Worm (Caenorhabditis elegans) whole organism, L4 larva: ENCODE results near the gene ZK228.3.

Experiments used
- Y105C5A.15 ChIP-seq: fragments of 200-800 bp; sonication (Bioruptor generic); IDR thresholded peaks from 2 replicates; pipeline ENCODE4 v1.3.6; 2022; ENCODE audit warnings: missing genetic modification characterization, missing compliant biosample characterization
- ctbp-1 ChIP-seq: fragments of 200-800 bp; sonication (Bioruptor generic); IDR thresholded peaks from 2 replicates; pipeline ENCODE4 v1.3.6; 2022; ENCODE audit warnings: missing genetic modification reagents, missing genetic modification characterization, missing compliant biosample characterization
- dmd-9 ChIP-seq: fragments of 200-800 bp; sonication (Bioruptor generic); IDR thresholded peaks from 2 replicates; pipeline ENCODE4 v1.3.6; 2022; ENCODE audit warnings: missing genetic modification reagents, missing genetic modification characterization, missing compliant biosample characterization
- hif-1 ChIP-seq, 2 experiments: sonication (generic microtip); optimal IDR thresholded peaks; 2 replicates each; lab custom pipeline; 2016 to 2017; ENCODE audit warnings: missing compliant biosample characterization in 2 of 2, missing genetic modification characterization in 2 of 2, missing genetic modification reagents in 2 of 2, missing genotype in 2 of 2, mild to moderate bottlenecking in 1 of 2
- jun-1 ChIP-seq: fragments of 150-350 bp; optimal IDR thresholded peaks from 2 replicates; lab custom pipeline; 2014; ENCODE audit warnings: missing biosample characterization, missing genetic modification reagents, missing genetic modification characterization
- lim-7 ChIP-seq: fragments of 200-800 bp; sonication (Bioruptor generic); IDR thresholded peaks from 2 replicates; pipeline ENCODE4 v1.3.6; 2022; ENCODE audit warnings: missing genetic modification characterization, missing compliant biosample characterization
- madf-5 ChIP-seq, 2 experiments: fragments of 200-800 bp; sonication (Bioruptor generic); IDR thresholded peaks; 2 replicates each; pipeline ENCODE4 v1.3.6; 2022; ENCODE audit warnings: missing compliant biosample characterization in 2 of 2, missing genetic modification characterization in 2 of 2
- madf-9 ChIP-seq: fragments of 200-800 bp; sonication (Bioruptor generic); conservative IDR thresholded peaks from 2 replicates; pipeline ENCODE4 v1.3.6; 2022; ENCODE audit warnings: missing genetic modification reagents, missing genetic modification characterization, missing compliant biosample characterization
- nhr-102 ChIP-seq: sonication (generic microtip); optimal IDR thresholded peaks from 2 replicates; lab custom pipeline; 2016; ENCODE audit warnings: mild to moderate bottlenecking, missing genetic modification characterization, moderate library complexity, missing compliant biosample characterization
- nhr-111 ChIP-seq: fragments of 200-800 bp; sonication (Bioruptor generic); optimal IDR thresholded peaks from 2 replicates; lab custom pipeline; 2018; ENCODE audit warnings: mild to moderate bottlenecking, missing genetic modification characterization, missing compliant biosample characterization
- php-3 ChIP-seq: fragments of 200-800 bp; sonication (Bioruptor generic); IDR thresholded peaks from 2 replicates; pipeline ENCODE4 v1.3.6; 2022; ENCODE audit warnings: missing genetic modification reagents, missing genetic modification characterization, missing compliant biosample characterization
- set-16 ChIP-seq: fragments of 200-800 bp; sonication (Bioruptor generic); IDR thresholded peaks from 2 replicates; pipeline ENCODE4 v1.3.6; 2022; ENCODE audit warnings: missing genetic modification reagents, missing genetic modification characterization, missing compliant biosample characterization
- unc-62 ChIP-seq, 3 experiments: fragments of 150-350 bp in 1 of 3; sonication (generic microtip); optimal IDR thresholded peaks in 2 of 3; peaks in 1 of 3; 1 replicate in 1 of 3; 2 replicates in 2 of 3; lab custom pipeline; 2014 to 2017; ENCODE audit warnings: missing biosample characterization in 3 of 3, missing genetic modification characterization in 3 of 3, missing genetic modification reagents in 3 of 3, missing genotype in 1 of 3

ZK228.3 gene

DNA sequence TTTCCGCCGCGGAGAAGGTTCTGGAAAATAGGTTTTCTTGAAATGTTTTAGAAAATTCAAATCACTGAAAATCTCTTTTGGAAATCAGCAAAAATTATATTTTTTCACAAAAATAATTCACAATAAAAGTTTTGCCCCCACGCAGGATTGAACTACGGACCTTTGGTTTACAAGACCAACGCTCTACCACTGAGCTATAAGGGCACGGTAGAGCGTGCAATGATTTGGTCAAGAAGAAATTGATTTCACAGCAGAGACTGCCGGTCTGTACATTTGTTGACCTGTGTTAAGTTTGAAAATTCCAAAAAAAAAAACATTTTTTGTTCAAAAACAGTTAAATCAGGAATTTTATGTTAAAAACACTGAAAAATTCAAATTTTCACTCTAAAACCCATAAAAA lies 48.7 kb downstream of the ZK228.3 start (continued):
- TF ChIP-seq nhr-111 (GFP tag; lab: Kevin White, UChicago) (no peak), nhr-102 (tag; lab: Kevin White, UChicago) (no peak), hif-1 (tag; optimal IDR thresholded peaks at IDR 0.05; lab: Kevin White, UChicago) (no peak), unc-62 (GFP tag; optimal IDR thresholded peaks at IDR 0.05 in 1 of 2; lab: Kevin White, UChicago) (no peak), unc-62 (tag; optimal IDR thresholded peaks at IDR 0.05; lab: Kevin White, UChicago) (no peak), set-16 (no peak), dmd-9 (GFP tag; lab: Robert Waterston, UW) (no peak), php-3 (peak; percentile 20; the same call in 1 of the 2 replicates), madf-5 (GFP tag; IDR thresholded peaks at IDR 0.05; lab: Robert Waterston, UW) (peak in 1 of 2 experiments; percentile 57; a peak in 1 of 4 replicates), lim-7 (peak; percentile 79)

DNA sequence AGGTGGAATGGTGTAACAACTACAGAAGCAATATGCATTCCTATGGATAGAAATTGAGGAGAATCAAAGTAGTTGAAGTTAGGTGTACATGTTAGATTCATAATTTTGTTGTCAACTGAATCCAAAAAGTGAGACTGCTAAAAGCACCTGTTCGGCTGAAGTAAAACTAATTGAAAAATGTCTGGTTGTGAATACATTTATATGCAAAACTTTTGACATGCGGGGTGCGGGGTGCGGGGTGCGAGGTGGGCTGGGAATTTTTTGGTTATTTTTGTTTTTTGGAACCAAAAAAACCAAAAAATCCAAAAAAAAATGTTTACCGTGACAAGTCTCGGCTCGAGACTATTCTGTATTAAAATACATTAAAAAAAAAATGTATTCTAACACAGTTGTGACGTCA lies 50.9 kb downstream of the ZK228.3 start, which contains the start of gene srh-207:
Gene srh-207, minus strand, starts transcription at position 101 of the 400 bp plus-strand sequence.
- no peak for TF ChIP-seq madf-9
- no peak for TF ChIP-seq Y105C5A.15
- no peak for TF ChIP-seq dmd-9 (GFP tag; lab: Robert Waterston, UW)
- no peak for TF ChIP-seq jun-1 (tag; lab: Kevin White, UChicago)
- TF ChIP-seq ctbp-1 (GFP tag; lab: Robert Waterston, UW), result no peak
